Worm (Caenorhabditis elegans): Measurements from ENCODE around the gene F10C2.4.

Gene F10C2.4

ce11 chrV:12025683-12026082 is 15.7 kb upstream of the F10C2.4 start:
- TF ChIP-seq him-1 (tag; optimal IDR thresholded peaks at IDR 0.05): peak; percentile 4
- no peak for TF ChIP-seq dao-5 (tag; optimal IDR thresholded peaks at IDR 0.05)

ce11 chrV:12026878-12027477 is 14.4 kb upstream of the F10C2.4 start:
- TF ChIP-seq W03F9.2 (tag; optimal IDR thresholded peaks at IDR 0.05) (no peak), him-1 (tag; optimal IDR thresholded peaks at IDR 0.05) (peak; percentile 80), dao-5 (tag; optimal IDR thresholded peaks at IDR 0.05) (no peak)

- no peak for TF ChIP-seq W03F9.2 (tag; optimal IDR thresholded peaks at IDR 0.05)
- TF ChIP-seq dao-5 (tag; optimal IDR thresholded peaks at IDR 0.05): no peak
- TF ChIP-seq him-1 (tag; optimal IDR thresholded peaks at IDR 0.05): no peak
Observed at ce11 chrV:12028151-12028550, 13.2 kb upstream of the F10C2.4 start.

ce11 chrV:12032060-12032459 is 9.3 kb upstream of the F10C2.4 start, which contains the start of gene pkc-1:
Gene pkc-1 (minus strand): TSS chrV:12032160.
- no peak for TF ChIP-seq W03F9.2 (tag; optimal IDR thresholded peaks at IDR 0.05)
- TF ChIP-seq him-1 (tag; optimal IDR thresholded peaks at IDR 0.05): no peak
- TF ChIP-seq dao-5 (tag; optimal IDR thresholded peaks at IDR 0.05): no peak

- TF ChIP-seq W03F9.2 (tag; optimal IDR thresholded peaks at IDR 0.05) (no peak), dao-5 (tag; optimal IDR thresholded peaks at IDR 0.05) (no peak), him-1 (tag; optimal IDR thresholded peaks at IDR 0.05) (no peak)
Observed at ce11 chrV:12033841-12034240, 7.5 kb upstream of the F10C2.4 start.

ce11 chrV:12036129-12036528 is 5.2 kb upstream of the F10C2.4 start:
- TF ChIP-seq W03F9.2 (tag; optimal IDR thresholded peaks at IDR 0.05): no peak
- TF ChIP-seq dao-5 (tag; optimal IDR thresholded peaks at IDR 0.05): no peak
- no peak for TF ChIP-seq him-1 (tag; optimal IDR thresholded peaks at IDR 0.05)

- TF ChIP-seq W03F9.2 (tag; optimal IDR thresholded peaks at IDR 0.05) (no peak), him-1 (tag; optimal IDR thresholded peaks at IDR 0.05) (no peak), dao-5 (tag; optimal IDR thresholded peaks at IDR 0.05) (no peak)
Observed at ce11 chrV:12037889-12038288, 3.5 kb upstream of the F10C2.4 start.

ce11 chrV:12038317-12038716 is 3.0 kb upstream of the F10C2.4 start:
- TF ChIP-seq W03F9.2 (tag; optimal IDR thresholded peaks at IDR 0.05) (no peak), him-1 (tag; optimal IDR thresholded peaks at IDR 0.05) (no peak), dao-5 (tag; optimal IDR thresholded peaks at IDR 0.05) (no peak)

- TF ChIP-seq him-1 (tag; optimal IDR thresholded peaks at IDR 0.05) (peak; percentile 60), dao-5 (tag; optimal IDR thresholded peaks at IDR 0.05) (no peak)
Observed at ce11 chrV:12038783-12039182, 2.6 kb upstream of the F10C2.4 start.

ce11 chrV:12039755-12040154 is 1.6 kb upstream of the F10C2.4 start:
- TF ChIP-seq him-1 (tag; optimal IDR thresholded peaks at IDR 0.05): no peak
- TF ChIP-seq W03F9.2 (tag; optimal IDR thresholded peaks at IDR 0.05): no peak
- no peak for TF ChIP-seq dao-5 (tag; optimal IDR thresholded peaks at IDR 0.05)

ce11 chrV:12045132-12045531 is 3.8 kb downstream of the F10C2.4 start, which contains the start of gene F10C2.5:
Gene F10C2.5 (plus strand): TSS chrV:12045432.
- no peak for TF ChIP-seq W03F9.2 (tag; optimal IDR thresholded peaks at IDR 0.05)
- no peak for TF ChIP-seq dao-5 (tag; optimal IDR thresholded peaks at IDR 0.05)
- TF ChIP-seq him-1 (tag; optimal IDR thresholded peaks at IDR 0.05): no peak

- TF ChIP-seq W03F9.2 (tag; optimal IDR thresholded peaks at IDR 0.05) (no peak), dao-5 (tag; optimal IDR thresholded peaks at IDR 0.05) (no peak), him-1 (tag; optimal IDR thresholded peaks at IDR 0.05) (no peak)
Observed at ce11 chrV:12047735-12048134, 6.4 kb downstream of the F10C2.4 start.

- TF ChIP-seq dao-5 (tag; optimal IDR thresholded peaks at IDR 0.05) (no peak), W03F9.2 (tag; optimal IDR thresholded peaks at IDR 0.05) (no peak), him-1 (tag; optimal IDR thresholded peaks at IDR 0.05) (no peak)
Observed at ce11 chrV:12048445-12048844, 7.1 kb downstream of the F10C2.4 start, which contains the start of gene dars-2. Gene dars-2 (plus strand): TSS chrV:12048745.

ce11 chrV:12053598-12053997 is 12.2 kb downstream of the F10C2.4 start, which contains the start of gene F10C2.7:
Gene F10C2.7 (plus strand): TSS chrV:12053898.
- TF ChIP-seq him-1 (tag; optimal IDR thresholded peaks at IDR 0.05): no peak
- no peak for TF ChIP-seq dao-5 (tag; optimal IDR thresholded peaks at IDR 0.05)
- TF ChIP-seq W03F9.2 (tag; optimal IDR thresholded peaks at IDR 0.05): no peak

ce11 chrV:12059719-12060118 is 18.4 kb downstream of the F10C2.4 start, which contains the start of gene R07B7.2:
Gene R07B7.2 (minus strand): TSS chrV:12059753.
- TF ChIP-seq dao-5 (tag; optimal IDR thresholded peaks at IDR 0.05) (no peak), him-1 (tag; optimal IDR thresholded peaks at IDR 0.05) (no peak), W03F9.2 (tag; optimal IDR thresholded peaks at IDR 0.05) (no peak)

Measured in whole organism, L4/young adult.